Worm (Caenorhabditis elegans) whole organism, L4 larva: Measurements from ENCODE around the gene F25B3.2.
A peak's percentile ranks its signal among the peaks of the same experiment; 100 is the strongest.

Source experiments
- F37D6.2 ChIP-seq: sonication (generic microtip); optimal IDR thresholded peaks from 2 replicates; lab custom pipeline; 2016; ENCODE audit warnings: mild to moderate bottlenecking, missing genetic modification characterization, missing compliant biosample characterization
- F44E2.7 ChIP-seq: fragments of 200-800 bp; sonication (Bioruptor generic); IDR thresholded peaks from 2 replicates; pipeline ENCODE4 v2.1.2; 2022; ENCODE audit warnings: missing genetic modification characterization, missing compliant biosample characterization
- F49E8.2 ChIP-seq: sonication (generic microtip); optimal IDR thresholded peaks from 2 replicates; lab custom pipeline; 2016; ENCODE audit warnings: missing compliant biosample characterization, mild to moderate bottlenecking, missing genetic modification characterization, borderline replicate concordance
- Y48G9A.11 ChIP-seq: fragments of 200-800 bp; sonication (Bioruptor generic); IDR thresholded peaks from 2 replicates; pipeline ENCODE4 v1.3.6; 2022; ENCODE audit warnings: missing genetic modification reagents, missing genetic modification characterization, missing compliant biosample characterization
- Y75B8A.6 ChIP-seq: fragments of 200-800 bp; sonication (Bioruptor generic); IDR thresholded peaks from 2 replicates; pipeline ENCODE4 v1.3.6; 2022; ENCODE audit warnings: missing genetic modification reagents, missing genetic modification characterization, missing compliant biosample characterization
- ZK337.2 ChIP-seq: fragments of 200-800 bp; sonication (Bioruptor generic); IDR thresholded peaks from 2 replicates; pipeline ENCODE4 v1.3.6; 2022; ENCODE audit warnings: missing genetic modification reagents, missing genetic modification characterization, missing compliant biosample characterization
- ZK546.5 ChIP-seq, 2 experiments: sonication (generic microtip); optimal IDR thresholded peaks; 2 replicates each; lab custom pipeline; 2017; ENCODE audit warnings: missing biosample characterization in 2 of 2, missing genetic modification characterization in 2 of 2
- ama-1 ChIP-seq: fragments of 150-350 bp; optimal IDR thresholded peaks from 2 replicates; lab custom pipeline; 2014; ENCODE audit warnings: inconsistent platforms, mixed read lengths
- ceh-20 ChIP-seq: fragments of 200-800 bp; sonication (Bioruptor generic); IDR thresholded peaks from 2 replicates; pipeline ENCODE4 v1.3.6; 2022; ENCODE audit warnings: missing genetic modification reagents, missing genetic modification characterization, missing compliant biosample characterization
- ceh-44 ChIP-seq: fragments of 200-800 bp; sonication (Bioruptor generic); IDR thresholded peaks from 2 replicates; pipeline ENCODE4 v1.3.6; 2022; ENCODE audit warnings: missing genetic modification reagents, missing genetic modification characterization, missing compliant biosample characterization
- ceh-82 ChIP-seq: sonication (generic microtip); optimal IDR thresholded peaks from 2 replicates; lab custom pipeline; 2017; ENCODE audit warnings: missing biosample characterization, missing genetic modification characterization
- ctbp-1 ChIP-seq: fragments of 200-800 bp; sonication (Bioruptor generic); IDR thresholded peaks from 2 replicates; pipeline ENCODE4 v1.3.6; 2022; ENCODE audit warnings: missing genetic modification reagents, missing genetic modification characterization, missing compliant biosample characterization
- daf-12 ChIP-seq: fragments of 150-350 bp; optimal IDR thresholded peaks from 2 replicates; lab custom pipeline; 2014; ENCODE audit warnings: missing biosample characterization, missing genetic modification reagents, missing genetic modification characterization
- daf-19 ChIP-seq: fragments of 200-800 bp; sonication (Bioruptor generic); conservative IDR thresholded peaks from 2 replicates; pipeline ENCODE4 v1.3.6; 2022; ENCODE audit warnings: missing genetic modification characterization, missing compliant biosample characterization
- dmd-9 ChIP-seq: fragments of 200-800 bp; sonication (Bioruptor generic); IDR thresholded peaks from 2 replicates; pipeline ENCODE4 v1.3.6; 2022; ENCODE audit warnings: missing genetic modification reagents, missing genetic modification characterization, missing compliant biosample characterization
- dpl-1 ChIP-seq: fragments of 150-350 bp; optimal IDR thresholded peaks from 2 replicates; lab custom pipeline; 2014; ENCODE audit warnings: missing biosample characterization, missing genetic modification reagents, missing genetic modification characterization
- dve-1 ChIP-seq: sonication (generic microtip); optimal IDR thresholded peaks from 2 replicates; lab custom pipeline; 2017; ENCODE audit warnings: antibody characterized with exemption, mild to moderate bottlenecking, missing genetic modification characterization, missing compliant biosample characterization; ENCODE audit not compliant: insufficient read depth
- egl-27 ChIP-seq: sonication (generic microtip); optimal IDR thresholded peaks from 3 replicates; lab custom pipeline; 2017; ENCODE audit warnings: missing biosample characterization, missing genetic modification reagents, missing genetic modification characterization
- fkh-10 ChIP-seq: fragments of 150-350 bp; optimal IDR thresholded peaks from 2 replicates; lab custom pipeline; 2014; ENCODE audit warnings: missing biosample characterization, missing genetic modification reagents, missing genetic modification characterization
- gei-8 ChIP-seq: fragments of 200-800 bp; sonication (Bioruptor generic); optimal IDR thresholded peaks from 2 replicates; lab custom pipeline; 2018; ENCODE audit warnings: mild to moderate bottlenecking, missing genetic modification characterization, missing compliant biosample characterization
- hif-1 ChIP-seq, 2 experiments: sonication (generic microtip); optimal IDR thresholded peaks; 2 replicates each; lab custom pipeline; 2016 to 2017; ENCODE audit warnings: missing compliant biosample characterization in 2 of 2, missing genetic modification characterization in 2 of 2, missing genetic modification reagents in 2 of 2, missing genotype in 2 of 2, mild to moderate bottlenecking in 1 of 2
- hmg-1.1 ChIP-seq: fragments of 200-800 bp; sonication (Bioruptor generic); IDR thresholded peaks from 2 replicates; pipeline ENCODE4 v1.3.6; 2022; ENCODE audit warnings: missing genetic modification reagents, missing genetic modification characterization, missing compliant biosample characterization
- lim-7 ChIP-seq: fragments of 200-800 bp; sonication (Bioruptor generic); IDR thresholded peaks from 2 replicates; pipeline ENCODE4 v1.3.6; 2022; ENCODE audit warnings: missing genetic modification characterization, missing compliant biosample characterization
- lin-29 ChIP-seq: fragments of 200-800 bp; sonication (Bioruptor generic); IDR thresholded peaks from 2 replicates; pipeline ENCODE4 v1.3.6; 2022; ENCODE audit warnings: missing genetic modification reagents, missing genetic modification characterization, missing compliant biosample characterization
- lin-38 ChIP-seq: fragments of 200-800 bp; sonication (Bioruptor generic); IDR thresholded peaks from 2 replicates; pipeline ENCODE4 v1.3.6; 2022; ENCODE audit warnings: missing genetic modification reagents, missing genetic modification characterization, missing compliant biosample characterization
- lin-39 ChIP-seq: fragments of 150-350 bp; optimal IDR thresholded peaks from 2 replicates; lab custom pipeline; 2014; ENCODE audit warnings: missing biosample characterization, missing genetic modification reagents, missing genetic modification characterization
- lir-3 ChIP-seq: sonication (generic microtip); optimal IDR thresholded peaks from 2 replicates; lab custom pipeline; 2016; ENCODE audit warnings: mild to moderate bottlenecking, missing genetic modification characterization, missing compliant biosample characterization
- mdt-29 ChIP-seq: fragments of 200-800 bp; sonication (Bioruptor generic); IDR thresholded peaks from 2 replicates; pipeline ENCODE4 v1.3.6; 2022; ENCODE audit warnings: missing genetic modification reagents, missing genetic modification characterization, missing compliant biosample characterization
- mep-1 ChIP-seq: fragments of 150-350 bp; sonication (generic microtip); optimal IDR thresholded peaks from 3 replicates; lab custom pipeline; 2014; ENCODE audit warnings: missing biosample characterization, missing genetic modification characterization
- mes-2 ChIP-seq: sonication (generic microtip); optimal IDR thresholded peaks from 2 replicates; lab custom pipeline; 2016; ENCODE audit warnings: missing genotype, mild to moderate bottlenecking, missing genetic modification characterization, missing compliant biosample characterization; ENCODE audit not compliant: poor library complexity, severe bottlenecking
- mxl-3 ChIP-seq: fragments of 200-800 bp; sonication (Bioruptor generic); optimal IDR thresholded peaks from 2 replicates; lab custom pipeline; 2018; ENCODE audit warnings: mild to moderate bottlenecking, missing genetic modification characterization, missing compliant biosample characterization
- nhr-111 ChIP-seq: fragments of 200-800 bp; sonication (Bioruptor generic); optimal IDR thresholded peaks from 2 replicates; lab custom pipeline; 2018; ENCODE audit warnings: mild to moderate bottlenecking, missing genetic modification characterization, missing compliant biosample characterization
- skn-1 ChIP-seq: fragments of 150-350 bp; optimal IDR thresholded peaks from 2 replicates; lab custom pipeline; 2014; ENCODE audit warnings: missing biosample characterization, missing genetic modification characterization
- snpc-1.2 ChIP-seq: fragments of 200-800 bp; sonication (Bioruptor generic); IDR thresholded peaks from 2 replicates; pipeline ENCODE4 v1.3.6; 2022; ENCODE audit warnings: missing genetic modification reagents, missing genetic modification characterization, missing compliant biosample characterization
- spr-3 ChIP-seq: fragments of 200-800 bp; sonication (Bioruptor generic); optimal IDR thresholded peaks from 2 replicates; lab custom pipeline; 2018; ENCODE audit warnings: mild to moderate bottlenecking, missing genetic modification characterization, missing compliant biosample characterization
- unc-130 ChIP-seq: sonication (generic microtip); optimal IDR thresholded peaks from 2 replicates; lab custom pipeline; 2016; ENCODE audit warnings: missing genetic modification reagents, missing genetic modification characterization, missing compliant biosample characterization
- zip-2 ChIP-seq: fragments of 150-350 bp; optimal IDR thresholded peaks from 2 replicates; lab custom pipeline; 2014; ENCODE audit warnings: missing biosample characterization, missing genetic modification characterization

Gene F25B3.2

DNA sequence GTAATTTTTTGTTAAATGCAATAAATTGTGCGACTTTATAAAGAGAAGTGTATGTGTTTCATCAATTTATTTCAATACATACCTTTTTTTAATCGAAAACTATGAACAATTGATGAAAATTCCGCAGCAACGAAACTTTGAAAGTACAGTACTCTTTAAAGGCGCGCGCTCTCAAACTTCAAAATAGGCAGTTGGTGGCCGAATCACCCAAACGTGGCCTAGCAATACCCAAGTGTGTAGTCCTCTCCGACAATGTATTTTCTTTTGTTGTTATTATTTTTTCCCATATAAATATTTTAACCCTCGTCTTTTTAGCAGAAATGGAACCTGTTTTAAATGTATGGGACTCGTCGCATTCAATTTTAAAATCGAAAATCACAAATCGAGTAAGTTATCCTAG is 40.6 kb upstream of the F25B3.2 start, which contains the start of gene C50F4.4:
Gene C50F4.4, plus strand, starts transcription at position 267 of the 400 bp plus-strand sequence.
- TF ChIP-seq lin-38 (GFP tag; lab: Robert Waterston, UW) (no peak), hif-1 (tag; optimal IDR thresholded peaks at IDR 0.05; lab: Kevin White, UChicago) (peak in 1 of 2 experiments; percentile 52), skn-1 (no peak), unc-130 (GFP tag; lab: Kevin White, UChicago) (peak; percentile 84), ama-1 (lab: Kevin White, UChicago) (no peak), lir-3 (tag; lab: Kevin White, UChicago) (no peak), hmg-1.1 (GFP tag; lab: Robert Waterston, UW) (no peak), F44E2.7 (GFP tag; lab: Robert Waterston, UW) (no peak), F37D6.2 (tag; lab: Kevin White, UChicago) (no peak), zip-2 (no peak), ZK546.5 (tag; optimal IDR thresholded peaks at IDR 0.05; lab: Kevin White, UChicago) (no peak), ZK337.2 (GFP tag; lab: Robert Waterston, UW) (0 out of 2 replicates have a peak, but pooled peaks have one; percentile 59), dve-1 (tag; lab: Kevin White, UChicago) (no peak), F49E8.2 (tag; lab: Kevin White, UChicago) (peak; percentile 14), dpl-1 (GFP tag; lab: Kevin White, UChicago) (peak; percentile 55), daf-12 (tag; lab: Kevin White, UChicago) (no peak), ctbp-1 (GFP tag; lab: Robert Waterston, UW) (no peak), daf-19 (no peak), dmd-9 (GFP tag; lab: Robert Waterston, UW) (peak; percentile 53; the same call in 1 of the 2 replicates), mes-2 (tag; lab: Kevin White, UChicago) (peak; percentile 97), Y48G9A.11 (no peak), mdt-29 (no peak), mep-1 (tag; lab: Kevin White, UChicago) (no peak)

- TF ChIP-seq egl-27 (tag; lab: Kevin White, UChicago) = no peak
- no peak for TF ChIP-seq ceh-44 (GFP tag; lab: Robert Waterston, UW)
- TF ChIP-seq fkh-10 (GFP tag; lab: Kevin White, UChicago) = no peak
- TF ChIP-seq dve-1 (tag; lab: Kevin White, UChicago) = no peak
- TF ChIP-seq spr-3 (GFP tag; lab: Kevin White, UChicago) = no peak
- TF ChIP-seq ceh-82 (tag; lab: Kevin White, UChicago) = no peak
- TF ChIP-seq mxl-3 (GFP tag; lab: Kevin White, UChicago) = no peak
- TF ChIP-seq lin-39 (tag; lab: Kevin White, UChicago) = no peak
Measured at ce11 chrV:9539638-9540037, 37.5 kb upstream of the F25B3.2 start, which contains the start of gene C50F4.12. C50F4.12 (minus strand) TSS chrV:9539738.

DNA sequence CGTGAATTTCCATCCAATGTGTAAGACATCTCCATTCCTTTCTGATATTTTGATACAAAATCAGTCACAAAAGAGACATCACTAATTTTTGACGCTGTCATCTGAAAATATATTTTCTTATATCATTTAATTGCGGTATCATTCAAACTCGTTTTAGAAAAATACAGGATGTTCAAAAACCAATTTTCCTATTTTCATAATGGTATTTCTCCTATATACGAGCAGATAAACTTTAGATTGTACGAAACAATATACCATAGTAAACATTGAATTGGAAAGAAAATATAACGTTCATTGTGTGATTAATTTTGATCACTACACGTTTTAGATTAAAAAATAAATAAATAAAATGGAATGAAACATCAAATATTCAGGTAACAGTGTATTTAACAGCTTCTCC is 35.6 kb upstream of the F25B3.2 start, which contains the start of gene C50F4.16:
Gene C50F4.16, minus strand, starts transcription at position 101 of the 400 bp plus-strand sequence.
- TF ChIP-seq ama-1 (lab: Kevin White, UChicago) = no peak
- no peak for TF ChIP-seq ceh-20 (GFP tag; lab: Robert Waterston, UW)
- no peak for TF ChIP-seq lin-38 (GFP tag; lab: Robert Waterston, UW)
- no peak for TF ChIP-seq mdt-29
- no peak for TF ChIP-seq F37D6.2 (tag; lab: Kevin White, UChicago)
- TF ChIP-seq dmd-9 (GFP tag; lab: Robert Waterston, UW) = no peak
- no peak for TF ChIP-seq skn-1
- TF ChIP-seq Y75B8A.6 (GFP tag; lab: Robert Waterston, UW) = no peak
- TF ChIP-seq nhr-111 (GFP tag; lab: Kevin White, UChicago) = no peak
- no peak for TF ChIP-seq snpc-1.2
- TF ChIP-seq lim-7 (GFP tag; lab: Robert Waterston, UW) = no peak
- no peak for TF ChIP-seq lin-29 (GFP tag; lab: Robert Waterston, UW)
- TF ChIP-seq gei-8 (GFP tag; lab: Kevin White, UChicago) = no peak
- TF ChIP-seq, all 104 proteins: peak for 0
